Fruit fly (Drosophila melanogaster): Measurements from ENCODE around the gene CG9674.

DNA sequence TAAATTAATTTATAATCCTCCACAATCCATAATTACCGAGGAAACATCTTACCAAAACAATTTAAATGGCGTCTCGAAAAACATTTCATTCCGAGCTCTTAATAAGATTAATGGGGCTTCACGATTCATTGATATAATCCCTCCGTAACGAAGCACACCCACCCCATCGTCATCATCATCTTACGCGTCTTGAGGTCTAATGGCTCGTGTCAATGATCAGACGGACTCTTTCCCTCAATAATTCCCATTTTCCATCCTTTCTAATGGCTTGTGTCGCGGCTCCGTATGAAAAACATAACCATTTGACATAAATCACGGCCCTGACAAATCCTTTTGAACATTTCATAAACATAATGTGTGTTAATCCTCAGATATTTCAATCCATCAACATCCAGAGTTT, 40.6 kb downstream of the CG9674 start:
- TF ChIP-seq CG8478 (optimal IDR thresholded peaks at IDR 0.05) (no peak), psq (optimal IDR thresholded peaks at IDR 0.05) (no peak), EcR (GFP tag; optimal IDR thresholded peaks at IDR 0.05) (no peak), usp (GFP tag; optimal IDR thresholded peaks at IDR 0.05) (no peak), pan (optimal IDR thresholded peaks at IDR 0.05) (no peak)
